Worm (Caenorhabditis elegans) whole organism, midembryonic: ENCODE results near the gene algn-7.

Experiments
- med-1 ChIP-seq: sonication (generic microtip); optimal IDR thresholded peaks from 2 replicates; lab custom pipeline; 2017; ENCODE audit warnings: missing genetic modification characterization, mild to moderate bottlenecking, missing compliant biosample characterization, antibody characterized with exemption, missing genetic modification reagents; ENCODE audit not compliant: insufficient read depth
- tab-1 ChIP-seq: fragments of 200-800 bp; sonication (Bioruptor generic); IDR thresholded peaks from 2 replicates; pipeline ENCODE4 v1.3.6; 2022; ENCODE audit warnings: missing genetic modification characterization, missing compliant biosample characterization

DNA sequence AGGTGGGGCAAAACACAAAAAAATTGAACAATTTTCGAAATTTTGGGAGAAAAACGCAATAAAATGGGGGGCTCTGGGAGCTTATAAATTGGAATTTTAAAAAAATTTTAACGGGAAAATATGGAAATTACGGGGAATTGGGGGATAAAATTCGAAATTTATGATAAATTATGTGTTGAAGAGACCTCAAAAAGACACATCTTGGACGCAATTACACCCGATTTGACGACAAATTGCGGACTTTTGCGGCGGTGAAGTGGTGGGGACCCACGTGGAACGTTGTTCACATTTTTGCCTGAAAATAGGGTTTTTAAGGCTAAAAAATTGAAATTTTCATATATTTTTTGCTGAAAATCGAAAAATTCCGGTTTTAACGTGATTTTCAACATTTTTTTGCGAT, 25.3 kb downstream of the algn-7 start:
- TF ChIP-seq tab-1 (GFP tag; lab: Robert Waterston, UW): no peak
- TF ChIP-seq med-1: no peak
